Fruit fly (Drosophila melanogaster) whole organism, embryonic: ENCODE results near the gene CG44000.

Source experiments
- Adf1 ChIP-seq: fragments of 200-800 bp; sonication (Bioruptor generic); IDR thresholded peaks from 2 replicates; pipeline ENCODE4 v1.3.6; 2022; ENCODE audit warnings: missing biosample characterization, missing genetic modification characterization
- Blimp-1 ChIP-seq: fragments of 200-800 bp; sonication (Bioruptor generic); optimal IDR thresholded peaks from 3 replicates; lab custom pipeline; 2018; ENCODE audit warnings: missing biosample characterization, missing genetic modification characterization, mild to moderate bottlenecking, moderate library complexity, missing genetic modification reagents
- CG10267 ChIP-seq: fragments of 200-800 bp; sonication (Bioruptor generic); optimal IDR thresholded peaks from 2 replicates; lab custom pipeline; 2018; ENCODE audit warnings: missing biosample characterization, mild to moderate bottlenecking, missing genetic modification characterization, moderate library complexity
- CG10431 ChIP-seq: fragments of 200-800 bp; sonication (Bioruptor generic); optimal IDR thresholded peaks from 3 replicates; lab custom pipeline; 2018; ENCODE audit warnings: missing biosample characterization, mild to moderate bottlenecking, missing genetic modification characterization
- CG10543 ChIP-seq: fragments of 200-800 bp; sonication (Bioruptor generic); optimal IDR thresholded peaks from 3 replicates; lab custom pipeline; 2017; ENCODE audit warnings: missing biosample characterization, mild to moderate bottlenecking, missing genetic modification characterization, moderate library complexity
- CG12071 ChIP-seq: fragments of 200-800 bp; sonication (Bioruptor generic); optimal IDR thresholded peaks from 3 replicates; lab custom pipeline; 2018; ENCODE audit warnings: missing biosample characterization, mild to moderate bottlenecking, missing genetic modification characterization
- CG13424 ChIP-seq: fragments of 200-800 bp; sonication (Bioruptor generic); optimal IDR thresholded peaks from 2 replicates; lab custom pipeline; 2019; ENCODE audit warnings: missing biosample characterization, mild to moderate bottlenecking, missing genetic modification characterization, moderate library complexity
- CG14965 ChIP-seq: fragments of 200-800 bp; sonication (Bioruptor generic); optimal IDR thresholded peaks from 2 replicates; lab custom pipeline; 2016; ENCODE audit warnings: missing biosample characterization, missing genetic modification characterization, borderline replicate concordance
- CG1602 ChIP-seq: fragments of 200-800 bp; sonication (Bioruptor generic); optimal IDR thresholded peaks from 3 replicates; lab custom pipeline; 2016; ENCODE audit warnings: missing biosample characterization, missing genetic modification characterization
- CG1603 ChIP-seq: fragments of 200-800 bp; sonication (Bioruptor generic); optimal IDR thresholded peaks from 2 replicates; lab custom pipeline; 2019; ENCODE audit warnings: missing biosample characterization, mild to moderate bottlenecking, missing genetic modification characterization, moderate library complexity
- CG16779 ChIP-seq: fragments of 200-800 bp; sonication (Bioruptor generic); IDR thresholded peaks from 2 replicates; pipeline ENCODE4 v1.3.6; 2022; ENCODE audit warnings: missing biosample characterization, missing genetic modification characterization
- CG16863 ChIP-seq: fragments of 200-800 bp; sonication (Bioruptor generic); optimal IDR thresholded peaks from 3 replicates; lab custom pipeline; 2016; ENCODE audit warnings: missing biosample characterization, missing genetic modification characterization
- CG17359 ChIP-seq: fragments of 200-800 bp; sonication (Bioruptor generic); optimal IDR thresholded peaks from 3 replicates; lab custom pipeline; 2018; ENCODE audit warnings: missing biosample characterization, mild to moderate bottlenecking, missing genetic modification characterization, moderate library complexity
- CG17361 ChIP-seq: fragments of 200-800 bp; sonication (Bioruptor generic); IDR thresholded peaks from 3 replicates; pipeline ENCODE4 v1.3.6; 2022; ENCODE audit warnings: missing biosample characterization, missing genetic modification characterization
- CG2116 ChIP-seq: fragments of 200-800 bp; sonication (Bioruptor generic); optimal IDR thresholded peaks from 3 replicates; lab custom pipeline; 2018; ENCODE audit warnings: missing biosample characterization, mild to moderate bottlenecking, missing genetic modification characterization
- CG30431 ChIP-seq: fragments of 200-800 bp; sonication (Bioruptor generic); optimal IDR thresholded peaks from 2 replicates; lab custom pipeline; 2017; ENCODE audit warnings: missing biosample characterization, missing genetic modification characterization
- CG42726 ChIP-seq: fragments of 200-800 bp; sonication (Bioruptor generic); IDR thresholded peaks from 2 replicates; pipeline ENCODE4 v1.3.6; 2022; ENCODE audit warnings: missing biosample characterization, missing genetic modification characterization; ENCODE audit not compliant: partially characterized antibody
- CG4424 ChIP-seq: fragments of 200-800 bp; sonication (Bioruptor generic); optimal IDR thresholded peaks from 3 replicates; lab custom pipeline; 2016; ENCODE audit warnings: missing biosample characterization, missing genetic modification characterization
- CG6254 ChIP-seq: fragments of 200-800 bp; sonication (Bioruptor generic); optimal IDR thresholded peaks from 3 replicates; lab custom pipeline; 2017; ENCODE audit warnings: mild to moderate bottlenecking, missing biosample characterization, missing genetic modification reagents, missing genetic modification characterization
- CG6791 ChIP-seq: fragments of 200-800 bp; sonication (Bioruptor generic); IDR thresholded peaks from 3 replicates; pipeline ENCODE4 v1.3.6; 2022; ENCODE audit warnings: missing biosample characterization, missing genetic modification characterization; ENCODE audit not compliant: partially characterized antibody
- Chrac-16 ChIP-seq: fragments of 200-800 bp; sonication (Bioruptor generic); optimal IDR thresholded peaks from 3 replicates; lab custom pipeline; 2016; ENCODE audit warnings: missing biosample characterization, missing genetic modification characterization
- CkIIα-i1 ChIP-seq: fragments of 200-800 bp; sonication (Bioruptor generic); IDR thresholded peaks from 2 replicates; pipeline ENCODE4 v1.3.6; 2022; ENCODE audit warnings: missing biosample characterization, missing genetic modification characterization
- D19A ChIP-seq: fragments of 200-800 bp; optimal IDR thresholded peaks from 3 replicates; lab custom pipeline; 2019; ENCODE audit warnings: missing biosample characterization, mild to moderate bottlenecking, missing genetic modification characterization, moderate library complexity
- Dbx ChIP-seq: fragments of 200-800 bp; sonication (Bioruptor generic); IDR thresholded peaks from 3 replicates; pipeline ENCODE4 v1.3.6; 2022; ENCODE audit warnings: missing biosample characterization, missing genetic modification characterization
- Dek ChIP-seq: fragments of 200-800 bp; sonication (Bioruptor generic); optimal IDR thresholded peaks from 3 replicates; lab custom pipeline; 2019; ENCODE audit warnings: missing biosample characterization, mild to moderate bottlenecking, missing genetic modification characterization, moderate library complexity
- Ets97D ChIP-seq: fragments of 200-800 bp; sonication (Bioruptor generic); optimal IDR thresholded peaks from 3 replicates; lab custom pipeline; 2016; ENCODE audit warnings: missing biosample characterization, missing genetic modification characterization
- Gug ChIP-seq: fragments of 200-800 bp; sonication (Bioruptor generic); IDR thresholded peaks from 4 replicates; pipeline ENCODE4 v1.3.6; 2022; ENCODE audit warnings: missing biosample characterization, missing genetic modification characterization
- HLH3B ChIP-seq: fragments of 200-800 bp; sonication (Bioruptor generic); IDR thresholded peaks from 2 replicates; pipeline ENCODE4 v1.3.6; 2022; ENCODE audit warnings: missing biosample characterization, missing genetic modification characterization
- HLHmδ ChIP-seq: fragments of 200-800 bp; sonication (Bioruptor generic); optimal IDR thresholded peaks from 2 replicates; lab custom pipeline; 2018; ENCODE audit warnings: missing biosample characterization, mild to moderate bottlenecking, missing genetic modification characterization, moderate library complexity
- Hand ChIP-seq: fragments of 200-800 bp; sonication (Bioruptor generic); optimal IDR thresholded peaks from 2 replicates; lab custom pipeline; 2017; ENCODE audit warnings: mild to moderate bottlenecking, missing biosample characterization, missing genetic modification reagents, missing genetic modification characterization
- NK7.1 ChIP-seq: fragments of 200-800 bp; sonication (Bioruptor generic); optimal IDR thresholded peaks from 3 replicates; lab custom pipeline; 2016; ENCODE audit warnings: missing biosample characterization, missing genetic modification characterization
- Side ChIP-seq: fragments of 200-800 bp; sonication (Bioruptor generic); optimal IDR thresholded peaks from 2 replicates; lab custom pipeline; 2016; ENCODE audit warnings: missing biosample characterization, missing genetic modification characterization
- Spps ChIP-seq: fragments of 200-800 bp; sonication (Bioruptor generic); optimal IDR thresholded peaks from 2 replicates; lab custom pipeline; 2018; ENCODE audit warnings: missing biosample characterization, mild to moderate bottlenecking, missing genetic modification characterization
- Sry-β ChIP-seq: fragments of 200-800 bp; sonication (Bioruptor generic); optimal IDR thresholded peaks from 2 replicates; lab custom pipeline; 2018; ENCODE audit warnings: missing biosample characterization, mild to moderate bottlenecking, missing genetic modification characterization, moderate library complexity
- Xrp1 ChIP-seq: fragments of 200-800 bp; sonication (Bioruptor generic); IDR thresholded peaks from 2 replicates; pipeline ENCODE4 v1.3.6; 2022; ENCODE audit warnings: missing biosample characterization, missing genetic modification characterization
- bbx ChIP-seq: fragments of 200-800 bp; sonication (Bioruptor generic); IDR thresholded peaks from 2 replicates; pipeline ENCODE4 v1.3.6; 2022; ENCODE audit warnings: missing biosample characterization, missing genetic modification characterization; ENCODE audit not compliant: partially characterized antibody
- dimm ChIP-seq: fragments of 200-800 bp; sonication (Bioruptor generic); IDR thresholded peaks from 2 replicates; pipeline ENCODE4 v1.3.6; 2022; ENCODE audit warnings: missing biosample characterization, missing genetic modification characterization
- dmrt11E ChIP-seq: fragments of 200-800 bp; sonication (Bioruptor generic); optimal IDR thresholded peaks from 3 replicates; lab custom pipeline; 2018; ENCODE audit warnings: missing biosample characterization, mild to moderate bottlenecking, missing genetic modification characterization, moderate library complexity
- dmrt99B ChIP-seq: fragments of 200-800 bp; sonication (Bioruptor generic); optimal IDR thresholded peaks from 2 replicates; lab custom pipeline; 2018; ENCODE audit warnings: missing biosample characterization, mild to moderate bottlenecking, missing genetic modification characterization, moderate library complexity
- emc ChIP-seq: fragments of 200-800 bp; sonication (Bioruptor generic); optimal IDR thresholded peaks from 2 replicates; lab custom pipeline; 2016; ENCODE audit warnings: missing biosample characterization, missing genetic modification characterization
- exex ChIP-seq: fragments of 200-800 bp; sonication (Bioruptor generic); optimal IDR thresholded peaks from 4 replicates; lab custom pipeline; 2018; ENCODE audit warnings: missing biosample characterization, mild to moderate bottlenecking, missing genetic modification characterization, moderate library complexity
- eyg ChIP-seq: fragments of 200-800 bp; sonication (Bioruptor generic); optimal IDR thresholded peaks from 3 replicates; lab custom pipeline; 2016; ENCODE audit warnings: missing biosample characterization, missing genetic modification characterization
- fd102C ChIP-seq: fragments of 200-800 bp; sonication (Bioruptor generic); optimal IDR thresholded peaks from 2 replicates; lab custom pipeline; 2018; ENCODE audit warnings: missing biosample characterization, mild to moderate bottlenecking, missing genetic modification characterization, moderate library complexity
- ftz-f1 ChIP-seq: fragments of 200-800 bp; sonication (Bioruptor generic); optimal IDR thresholded peaks from 2 replicates; lab custom pipeline; 2016; ENCODE audit warnings: missing biosample characterization, missing genetic modification characterization
- gsb-n ChIP-seq: fragments of 200-800 bp; sonication (Bioruptor generic); optimal IDR thresholded peaks from 3 replicates; lab custom pipeline; 2018; ENCODE audit warnings: missing biosample characterization, mild to moderate bottlenecking, missing genetic modification characterization
- otp ChIP-seq: fragments of 200-800 bp; sonication (Bioruptor generic); IDR thresholded peaks from 3 replicates; pipeline ENCODE4, ENCODE4 v1.3.6; 2022; ENCODE audit warnings: missing biosample characterization, missing genetic modification characterization
- pho ChIP-seq: fragments of 200-800 bp; sonication (Bioruptor generic); optimal IDR thresholded peaks from 2 replicates; lab custom pipeline; 2016; ENCODE audit warnings: missing biosample characterization, missing genetic modification characterization
- sd ChIP-seq: fragments of 200-800 bp; sonication (Bioruptor generic); optimal IDR thresholded peaks from 3 replicates; lab custom pipeline; 2018; ENCODE audit warnings: missing biosample characterization, mild to moderate bottlenecking, missing genetic modification characterization, moderate library complexity
- sens ChIP-seq: fragments of 200-800 bp; sonication (Bioruptor generic); peaks from one replicate; lab custom pipeline; 2016; ENCODE audit warnings: missing biosample characterization, missing genetic modification characterization
- tup ChIP-seq: fragments of 200-800 bp; sonication (Bioruptor generic); optimal IDR thresholded peaks from 2 replicates; lab custom pipeline; 2016; ENCODE audit warnings: missing biosample characterization, mild to moderate bottlenecking, missing genetic modification characterization, moderate library complexity
- yki ChIP-seq: fragments of >200 bp; optimal IDR thresholded peaks from 3 replicates; lab custom pipeline; 2018

Gene CG44000

dm6 chr2L:5095350-5095962, 52.4 kb downstream of the CG44000 start (continued):
- TF ChIP-seq bbx: no peak
- TF ChIP-seq Hand (GFP tag; lab: Kevin White, UChicago): peak; percentile 5
- TF ChIP-seq Dek (tag; lab: Kevin White, UChicago): no peak
- TF ChIP-seq otp (GFP tag; lab: Robert Waterston, UW): no peak
- TF ChIP-seq CG10431 (GFP tag; lab: Kevin White, UChicago): no peak
- no peak for TF ChIP-seq HLH3B (GFP tag; lab: Robert Waterston, UW)
- no peak for TF ChIP-seq CG4424
- TF ChIP-seq sens (GFP tag; lab: Kevin White, UChicago): peak; percentile 75
- no peak for TF ChIP-seq fd102C (GFP tag; lab: Kevin White, UChicago)
- TF ChIP-seq exex: peak; percentile 76
- TF ChIP-seq CG13424 (tag; lab: Kevin White, UChicago): no peak
- no peak for TF ChIP-seq CG30431 (GFP tag; lab: Kevin White, UChicago)
- TF ChIP-seq CG6254 (GFP tag; lab: Kevin White, UChicago): no peak
- TF ChIP-seq Side (GFP tag; lab: Kevin White, UChicago): no peak
- TF ChIP-seq Dbx (GFP tag; lab: Robert Waterston, UW): no peak
- no peak for TF ChIP-seq CG1602 (GFP tag; lab: Kevin White, UChicago)
- TF ChIP-seq D19A (tag; lab: Kevin White, UChicago): peak; percentile 5
- TF ChIP-seq sd: peak; percentile 69
- TF ChIP-seq Gug: no peak
- no peak for TF ChIP-seq CG1603 (tag; lab: Kevin White, UChicago)
- no peak for TF ChIP-seq dmrt11E
- no peak for TF ChIP-seq Blimp-1 (GFP tag; lab: Kevin White, UChicago)
- no peak for TF ChIP-seq CG2116 (GFP tag; lab: Kevin White, UChicago)
- peak; percentile 10 for TF ChIP-seq CG12071 (GFP tag; lab: Kevin White, UChicago)
- no peak for TF ChIP-seq Adf1 (GFP tag; lab: Robert Waterston, UW)
- TF ChIP-seq CG17361 (GFP tag; lab: Robert Waterston, UW): no peak
- TF ChIP-seq yki: no peak
- no peak for TF ChIP-seq CG42726
- no peak for TF ChIP-seq CG16779 (GFP tag; lab: Robert Waterston, UW)
- TF ChIP-seq dmrt99B: no peak
- TF ChIP-seq Chrac-16 (GFP tag; lab: Kevin White, UChicago): no peak
- no peak for TF ChIP-seq gsb-n (tag; lab: Kevin White, UChicago)
- no peak for TF ChIP-seq Ets97D
- no peak for TF ChIP-seq eyg (GFP tag; lab: Kevin White, UChicago)
- TF ChIP-seq NK7.1: no peak
- TF ChIP-seq Xrp1: no peak
- no peak for TF ChIP-seq CG10267 (tag; lab: Kevin White, UChicago)
- peak; percentile 74 for TF ChIP-seq CG10543 (GFP tag; lab: Kevin White, UChicago)
- TF ChIP-seq CG17359 (tag; lab: Kevin White, UChicago): no peak
- no peak for TF ChIP-seq HLHmδ (GFP tag; lab: Kevin White, UChicago)
- no peak for TF ChIP-seq emc (GFP tag; lab: Kevin White, UChicago)
- TF ChIP-seq CG16863: no peak
- TF ChIP-seq Sry-β (GFP tag; lab: Kevin White, UChicago): no peak
- no peak for TF ChIP-seq CG6791 (GFP tag; lab: Robert Waterston, UW)
- TF ChIP-seq dimm (GFP tag; lab: Robert Waterston, UW): no peak
- TF ChIP-seq tup (GFP tag; lab: Kevin White, UChicago): no peak
- TF ChIP-seq pho: no peak
- TF ChIP-seq CkIIα-i1: no peak
- TF ChIP-seq ftz-f1: no peak
- TF ChIP-seq Spps: no peak
- no peak for TF ChIP-seq CG14965 (GFP tag; lab: Kevin White, UChicago)
